Worm (Caenorhabditis elegans) whole organism, L3 larva: ENCODE data around the gene cul-5.

ENCODE experiments used
- ZK546.5 ChIP-seq: sonication (generic microtip); optimal IDR thresholded peaks from 2 replicates; lab custom pipeline; 2017; ENCODE audit warnings: missing biosample characterization, missing genetic modification characterization
- ama-1 ChIP-seq: fragments of 150-350 bp; optimal IDR thresholded peaks from 2 replicates; lab custom pipeline; 2018
- ceh-28 ChIP-seq: fragments of 150-350 bp; optimal IDR thresholded peaks from 2 replicates; lab custom pipeline; 2014; ENCODE audit warnings: missing biosample characterization, missing genetic modification reagents, missing genetic modification characterization
- daf-12 ChIP-seq: fragments of 150-350 bp; optimal IDR thresholded peaks from 2 replicates; lab custom pipeline; 2014; ENCODE audit warnings: missing biosample characterization, missing genetic modification reagents, missing genetic modification characterization
- egl-27 ChIP-seq: sonication (generic microtip); optimal IDR thresholded peaks from 4 replicates; lab custom pipeline; 2017; ENCODE audit warnings: missing biosample characterization, missing genetic modification reagents, missing genetic modification characterization
- egl-5 ChIP-seq: fragments of 150-350 bp; optimal IDR thresholded peaks from 2 replicates; lab custom pipeline; 2017; ENCODE audit warnings: missing biosample characterization, missing genetic modification reagents, missing genetic modification characterization, inconsistent platforms
- elt-1 ChIP-seq: fragments of 150-350 bp; optimal IDR thresholded peaks from 2 replicates; lab custom pipeline; 2014; ENCODE audit warnings: missing biosample characterization, missing genetic modification characterization
- elt-2 ChIP-seq: sonication (generic microtip); optimal IDR thresholded peaks from 2 replicates; lab custom pipeline; 2016; ENCODE audit warnings: missing genetic modification reagents, mild to moderate bottlenecking, missing genetic modification characterization, missing compliant biosample characterization
- fkh-10 ChIP-seq: sonication (generic microtip); optimal IDR thresholded peaks from 2 replicates; lab custom pipeline; 2017; ENCODE audit warnings: missing biosample characterization, missing genetic modification reagents, missing genetic modification characterization
- fos-1 ChIP-seq: fragments of 150-350 bp; optimal IDR thresholded peaks from 2 replicates; lab custom pipeline; 2014; ENCODE audit warnings: missing biosample characterization, missing genetic modification characterization
- hmg-11 ChIP-seq: sonication (generic microtip); optimal IDR thresholded peaks from 2 replicates; lab custom pipeline; 2016; ENCODE audit warnings: missing genetic modification characterization, missing compliant biosample characterization
- lin-15B ChIP-seq: fragments of 150-350 bp; optimal IDR thresholded peaks from 2 replicates; lab custom pipeline; 2014; ENCODE audit warnings: missing biosample characterization, missing genetic modification characterization
- lin-39 ChIP-seq: fragments of 150-350 bp; optimal IDR thresholded peaks from 2 replicates; lab custom pipeline; 2018; ENCODE audit warnings: missing biosample characterization, missing genetic modification reagents, missing genetic modification characterization
- lsy-12 ChIP-seq: sonication (generic microtip); optimal IDR thresholded peaks from 2 replicates; lab custom pipeline; 2016; ENCODE audit warnings: mild to moderate bottlenecking, missing genetic modification characterization, missing compliant biosample characterization
- mdl-1 ChIP-seq: fragments of 150-350 bp; optimal IDR thresholded peaks from 2 replicates; lab custom pipeline; 2014; ENCODE audit warnings: missing biosample characterization, missing genetic modification characterization
- nfya-1 ChIP-seq: sonication (generic microtip); optimal IDR thresholded peaks from 2 replicates; lab custom pipeline; 2017; ENCODE audit warnings: missing genetic modification characterization, mild to moderate bottlenecking, missing compliant biosample characterization, antibody characterized with exemption, moderate library complexity; ENCODE audit not compliant: insufficient read depth
- nhr-11 ChIP-seq: fragments of 150-350 bp; optimal IDR thresholded peaks from 2 replicates; lab custom pipeline; 2014; ENCODE audit warnings: missing biosample characterization, missing genetic modification characterization
- nhr-12 ChIP-seq: fragments of 150-350 bp; optimal IDR thresholded peaks from 2 replicates; lab custom pipeline; 2014; ENCODE audit warnings: missing biosample characterization, missing genetic modification characterization
- nhr-23 ChIP-seq: fragments of 150-350 bp; optimal IDR thresholded peaks from 2 replicates; lab custom pipeline; 2014; ENCODE audit warnings: missing biosample characterization, missing genetic modification reagents, missing genetic modification characterization
- nhr-25 ChIP-seq: sonication (generic microtip); optimal IDR thresholded peaks from 2 replicates; lab custom pipeline; 2017; ENCODE audit warnings: missing biosample characterization, missing genetic modification characterization
- nhr-28 ChIP-seq: fragments of 150-350 bp; optimal IDR thresholded peaks from 2 replicates; lab custom pipeline; 2014; ENCODE audit warnings: missing biosample characterization, missing genetic modification characterization
- nhr-43 ChIP-seq: sonication (generic microtip); optimal IDR thresholded peaks from 2 replicates; lab custom pipeline; 2016; ENCODE audit warnings: mild to moderate bottlenecking, missing genetic modification characterization, missing compliant biosample characterization; ENCODE audit not compliant: poor library complexity, severe bottlenecking
- nhr-76 ChIP-seq: fragments of 150-350 bp; sonication (generic microtip); optimal IDR thresholded peaks from 5 replicates; lab custom pipeline; 2014; ENCODE audit warnings: missing biosample characterization, missing genetic modification characterization
- nhr-77 ChIP-seq: fragments of 150-350 bp; optimal IDR thresholded peaks from 2 replicates; lab custom pipeline; 2014; ENCODE audit warnings: missing biosample characterization, missing genetic modification characterization
- pha-4 ChIP-seq: fragments of 150-350 bp; optimal IDR thresholded peaks from 2 replicates; lab custom pipeline; 2014; ENCODE audit warnings: missing biosample characterization, missing genetic modification reagents, missing genetic modification characterization
- pqm-1 ChIP-seq: fragments of 150-350 bp; optimal IDR thresholded peaks from 2 replicates; lab custom pipeline; 2017; ENCODE audit warnings: missing biosample characterization, missing genetic modification characterization, inconsistent platforms
- skn-1 ChIP-seq: fragments of 150-350 bp; optimal IDR thresholded peaks from 2 replicates; lab custom pipeline; 2014; ENCODE audit warnings: missing biosample characterization, missing genetic modification characterization
- snpc-4 ChIP-seq: fragments of 150-350 bp; optimal IDR thresholded peaks from 2 replicates; lab custom pipeline; 2014; ENCODE audit warnings: missing biosample characterization, missing genetic modification characterization
- tbx-2 ChIP-seq: sonication (generic microtip); optimal IDR thresholded peaks from 2 replicates; lab custom pipeline; 2016; ENCODE audit warnings: mild to moderate bottlenecking, missing genetic modification characterization, missing compliant biosample characterization
- zag-1 ChIP-seq: fragments of 150-350 bp; optimal IDR thresholded peaks from 2 replicates; lab custom pipeline; 2014; ENCODE audit warnings: missing biosample characterization, missing genetic modification characterization
- ztf-11 ChIP-seq: fragments of 150-350 bp; optimal IDR thresholded peaks from 2 replicates; lab custom pipeline; 2014; ENCODE audit warnings: missing biosample characterization, missing genetic modification characterization
- ztf-4 ChIP-seq: fragments of 150-350 bp; optimal IDR thresholded peaks from 2 replicates; lab custom pipeline; 2014; ENCODE audit warnings: missing biosample characterization, missing genetic modification characterization

The cul-5 gene

DNA sequence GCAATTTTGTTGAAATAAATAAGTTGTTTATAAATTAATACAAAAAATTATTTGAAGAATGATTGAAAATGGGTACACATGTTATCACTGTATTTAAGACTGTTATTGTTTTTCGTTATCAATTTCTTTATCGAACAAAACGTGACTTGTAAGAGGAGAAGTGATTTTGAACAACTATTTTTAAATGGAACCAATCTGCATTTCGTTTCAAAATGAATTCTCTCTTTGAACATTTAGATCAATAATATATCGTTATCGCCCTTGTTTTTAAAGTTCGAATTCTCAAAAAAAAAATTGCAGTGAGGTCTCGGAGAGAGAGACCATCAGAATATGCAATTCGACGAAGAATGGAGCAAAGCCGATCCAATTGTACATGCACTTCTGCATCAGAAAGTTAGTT, at the start of gene cul-5:
Gene cul-5, plus strand, starts transcription at position 301 of the 400 bp plus-strand sequence.
- no peak for TF ChIP-seq ceh-28
- peak; percentile 29 for TF ChIP-seq pha-4 (tag; lab: Kevin White, UChicago)
- no peak for TF ChIP-seq nhr-76 (tag; lab: Kevin White, UChicago)
- TF ChIP-seq elt-1 = no peak
- TF ChIP-seq fos-1 (tag; lab: Kevin White, UChicago) = no peak
- TF ChIP-seq snpc-4 = no peak
- peak; percentile 28 for TF ChIP-seq elt-2 (tag; lab: Kevin White, UChicago)
- TF ChIP-seq pqm-1 (tag; lab: Kevin White, UChicago) = peak; percentile 35

DNA sequence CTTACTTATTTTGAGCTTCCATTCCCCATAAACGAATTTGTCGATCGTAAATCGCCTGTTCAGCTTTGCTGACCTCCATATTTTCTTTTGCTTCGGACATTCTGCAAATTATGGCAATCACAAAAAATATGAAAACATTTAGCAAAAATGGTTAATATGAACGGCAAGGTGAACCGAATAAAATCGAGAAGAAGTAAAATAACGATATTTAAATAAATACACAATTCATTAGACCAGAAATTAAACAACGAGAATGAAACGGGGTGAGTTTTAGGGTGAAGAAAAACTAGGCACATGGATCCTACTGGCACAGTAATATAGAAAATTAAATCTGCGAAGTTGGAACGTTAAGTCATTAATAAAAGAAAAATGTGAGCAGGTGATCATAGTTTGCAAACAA, 49.1 kb upstream of the cul-5 start, which contains the start of gene aos-1:
Gene aos-1, minus strand, starts transcription at position 101 of the 400 bp plus-strand sequence.
- no peak for TF ChIP-seq daf-12 (tag; lab: Kevin White, UChicago)
- TF ChIP-seq elt-1 = no peak
- no peak for TF ChIP-seq fkh-10
- TF ChIP-seq nhr-12 (tag; lab: Kevin White, UChicago) = no peak
- no peak for TF ChIP-seq nhr-77 (tag; lab: Kevin White, UChicago)
- TF ChIP-seq ama-1 (lab: Kevin White, UChicago) = no peak
- no peak for TF ChIP-seq ceh-28
- TF ChIP-seq nfya-1 (tag; lab: Kevin White, UChicago) = no peak
- TF ChIP-seq nhr-11 (tag; lab: Kevin White, UChicago) = no peak
- TF ChIP-seq egl-27 (tag; lab: Kevin White, UChicago) = no peak
- no peak for TF ChIP-seq ZK546.5
- no peak for TF ChIP-seq nhr-25
- no peak for TF ChIP-seq zag-1 (tag; lab: Kevin White, UChicago)
- no peak for TF ChIP-seq ztf-4 (tag; lab: Kevin White, UChicago)
- TF ChIP-seq lsy-12 = no peak
- TF ChIP-seq pha-4 (tag; lab: Kevin White, UChicago) = no peak
- TF ChIP-seq mdl-1 (tag; lab: Kevin White, UChicago) = no peak
- TF ChIP-seq, all 47 proteins: peak for 0

- TF ChIP-seq fos-1 (tag; lab: Kevin White, UChicago) (no peak), elt-2 (tag; lab: Kevin White, UChicago) (no peak), nhr-12 (tag; lab: Kevin White, UChicago) (no peak), nhr-23 (tag; lab: Kevin White, UChicago) (peak; percentile 23)
These were observed 46.1 kb upstream of the cul-5 start for ce11 chrV:10133277-10133676.

DNA sequence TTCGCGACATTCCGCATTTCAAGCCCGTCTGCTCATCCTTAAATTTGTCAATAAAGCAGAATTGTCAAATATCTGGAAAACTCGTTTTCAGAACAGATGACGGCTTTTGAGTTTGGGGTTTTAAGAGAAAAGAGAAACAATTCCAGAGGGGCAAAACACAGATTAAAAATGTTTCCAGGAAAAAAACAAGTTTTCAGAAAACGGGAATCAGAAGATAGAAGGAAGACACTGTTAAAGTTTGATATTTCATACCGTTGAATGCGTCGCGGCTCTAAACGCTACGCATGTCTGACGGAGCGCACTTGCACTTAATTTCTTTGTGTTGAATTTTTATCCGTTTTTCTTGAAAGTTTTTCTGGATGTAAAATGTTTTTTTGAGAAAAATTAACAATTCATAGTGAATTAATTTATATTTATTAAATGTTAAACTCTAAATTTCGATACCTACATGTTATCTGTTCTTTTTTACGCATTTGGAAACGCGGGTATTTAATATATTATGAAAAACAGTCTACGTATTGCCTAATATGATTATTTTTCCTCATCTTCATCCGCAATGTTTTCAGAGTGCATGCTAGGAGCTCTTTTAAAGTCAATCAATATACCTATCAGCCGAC, 45.1 kb upstream of the cul-5 start, which contains the start of the genes C08B6.18, wdr-20 and C08B6.8:
Gene C08B6.18, minus strand, starts transcription at position 51 of the 617 bp plus-strand sequence.
Gene wdr-20, minus strand, starts transcription at position 82 of the 617 bp plus-strand sequence.
Gene C08B6.8, plus strand, starts transcription at position 567 of the 617 bp plus-strand sequence.
- peak; percentile 17 for TF ChIP-seq nhr-25
- peak; percentile 50 for TF ChIP-seq pha-4 (tag; lab: Kevin White, UChicago)
- peak; percentile 75 for TF ChIP-seq snpc-4
- no peak for TF ChIP-seq nhr-43 (tag; lab: Kevin White, UChicago)
- TF ChIP-seq ztf-11 (tag; lab: Kevin White, UChicago) = no peak
- peak; percentile 52 for TF ChIP-seq nfya-1 (tag; lab: Kevin White, UChicago)
- TF ChIP-seq lin-15B (tag; lab: Kevin White, UChicago) = peak; percentile 84
- TF ChIP-seq, all 47 proteins: peak for 5

DNA sequence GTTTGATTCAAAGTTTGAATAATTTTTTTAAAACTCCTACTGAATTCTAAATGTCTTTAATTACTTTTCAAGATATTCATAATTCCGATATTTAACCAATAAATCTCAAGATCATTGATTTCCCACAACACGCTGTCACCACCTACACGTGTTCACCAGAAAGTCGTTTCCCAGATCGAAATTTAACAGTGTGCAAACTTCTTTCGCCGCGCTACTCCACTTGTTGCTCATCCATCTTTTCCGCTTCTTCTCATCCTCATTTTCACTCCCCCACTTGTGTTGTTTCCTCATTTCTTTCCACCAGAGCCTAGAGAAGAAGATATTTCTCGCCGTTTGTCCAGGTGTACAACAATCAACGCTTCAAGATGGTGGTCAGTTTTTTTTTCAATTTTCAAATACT, 33.7 kb upstream of the cul-5 start, which contains the start of gene C51E3.9:
Gene C51E3.9, plus strand, starts transcription at position 301 of the 400 bp plus-strand sequence.
- no peak for TF ChIP-seq daf-12 (tag; lab: Kevin White, UChicago)
- peak; percentile 42 for TF ChIP-seq lin-39 (tag; lab: Kevin White, UChicago)

DNA sequence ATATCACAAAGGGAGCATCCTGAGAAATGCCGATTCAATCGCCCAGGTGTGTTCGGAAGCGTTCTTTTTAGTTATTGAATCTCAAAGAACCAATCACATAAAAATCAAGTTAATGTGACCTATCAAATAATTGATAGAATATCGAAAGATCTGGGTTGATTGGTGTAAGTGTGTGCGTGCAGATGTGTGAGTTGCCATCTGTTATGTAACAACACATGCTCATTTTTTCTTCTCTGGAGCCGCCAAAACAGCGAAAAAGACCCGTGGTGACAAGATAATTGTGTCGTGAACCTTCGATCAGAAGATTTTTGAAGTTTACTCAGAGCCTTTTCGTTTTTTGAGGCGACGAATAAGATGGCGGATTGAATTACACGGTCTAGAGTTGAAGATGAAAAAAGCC, 32.5 kb upstream of the cul-5 start:
- peak; percentile 81 for TF ChIP-seq egl-5
- TF ChIP-seq nfya-1 (tag; lab: Kevin White, UChicago) = peak; percentile 29
- no peak for TF ChIP-seq nhr-12 (tag; lab: Kevin White, UChicago)

DNA sequence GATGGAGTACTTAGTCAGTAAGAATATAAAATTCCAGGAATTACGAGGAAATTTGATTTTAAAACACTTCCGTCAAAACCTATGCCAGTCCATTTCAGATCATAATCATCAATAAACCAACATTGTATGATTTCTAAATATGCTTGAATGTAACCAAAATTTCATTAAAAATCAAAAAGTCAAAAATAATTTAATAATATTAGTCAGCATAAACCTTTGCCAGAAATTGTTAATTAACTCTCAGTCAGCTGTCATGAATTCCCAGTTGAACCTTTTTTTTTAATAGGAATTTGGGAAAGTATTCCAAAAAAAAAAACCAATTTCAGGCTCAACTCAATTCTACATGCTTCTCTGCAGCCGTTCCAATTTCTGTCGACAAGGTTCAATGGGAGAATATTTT, 31.0 kb upstream of the cul-5 start, which contains the start of gene srsx-26:
Gene srsx-26, plus strand, starts transcription at position 301 of the 400 bp plus-strand sequence.
- TF ChIP-seq skn-1 (tag; lab: Kevin White, UChicago) (no peak), tbx-2 (tag; lab: Kevin White, UChicago) (no peak), nhr-28 (tag; lab: Kevin White, UChicago) (no peak), hmg-11 (tag; lab: Kevin White, UChicago) (no peak)
- TF ChIP-seq, all 47 proteins: peak for 0
